Worm (Caenorhabditis elegans) whole organism, L3 larva: ENCODE data around the gene cebp-1.

ENCODE experiments used
- ZK546.5 ChIP-seq: sonication (generic microtip); optimal IDR thresholded peaks from 2 replicates; lab custom pipeline; 2017; ENCODE audit warnings: missing biosample characterization, missing genetic modification characterization
- aly-2 ChIP-seq: fragments of 150-350 bp; optimal IDR thresholded peaks from 2 replicates; lab custom pipeline; 2014; ENCODE audit warnings: missing biosample characterization, missing genetic modification characterization
- ama-1 ChIP-seq: fragments of 150-350 bp; optimal IDR thresholded peaks from 2 replicates; lab custom pipeline; 2018
- ceh-28 ChIP-seq: fragments of 150-350 bp; optimal IDR thresholded peaks from 2 replicates; lab custom pipeline; 2014; ENCODE audit warnings: missing biosample characterization, missing genetic modification reagents, missing genetic modification characterization
- ceh-9 ChIP-seq: sonication (generic microtip); optimal IDR thresholded peaks from 2 replicates; lab custom pipeline; 2018; ENCODE audit warnings: missing biosample characterization, missing genetic modification characterization
- egl-5 ChIP-seq: fragments of 150-350 bp; optimal IDR thresholded peaks from 2 replicates; lab custom pipeline; 2017; ENCODE audit warnings: missing biosample characterization, missing genetic modification reagents, missing genetic modification characterization, inconsistent platforms
- elt-2 ChIP-seq: sonication (generic microtip); optimal IDR thresholded peaks from 2 replicates; lab custom pipeline; 2016; ENCODE audit warnings: missing genetic modification reagents, mild to moderate bottlenecking, missing genetic modification characterization, missing compliant biosample characterization
- elt-3 ChIP-seq, 3 experiments: fragments of 150-350 bp in 1 of 3; sonication (generic microtip) in 2 of 3; optimal IDR thresholded peaks; 2 replicates in 2 of 3; 4 replicates in 1 of 3; lab custom pipeline; 2014 to 2017; ENCODE audit warnings: missing biosample characterization in 3 of 3, missing genetic modification characterization in 3 of 3
- fkh-10 ChIP-seq: sonication (generic microtip); optimal IDR thresholded peaks from 2 replicates; lab custom pipeline; 2017; ENCODE audit warnings: missing biosample characterization, missing genetic modification reagents, missing genetic modification characterization
- hmg-11 ChIP-seq: sonication (generic microtip); optimal IDR thresholded peaks from 2 replicates; lab custom pipeline; 2016; ENCODE audit warnings: missing genetic modification characterization, missing compliant biosample characterization
- lin-39 ChIP-seq: fragments of 150-350 bp; optimal IDR thresholded peaks from 2 replicates; lab custom pipeline; 2018; ENCODE audit warnings: missing biosample characterization, missing genetic modification reagents, missing genetic modification characterization
- mdl-1 ChIP-seq: fragments of 150-350 bp; optimal IDR thresholded peaks from 2 replicates; lab custom pipeline; 2014; ENCODE audit warnings: missing biosample characterization, missing genetic modification characterization
- mml-1 ChIP-seq: fragments of 150-350 bp; sonication (generic microtip); optimal IDR thresholded peaks from 3 replicates; lab custom pipeline; 2014; ENCODE audit warnings: missing biosample characterization, missing genetic modification characterization
- nfya-1 ChIP-seq: sonication (generic microtip); optimal IDR thresholded peaks from 2 replicates; lab custom pipeline; 2017; ENCODE audit warnings: missing genetic modification characterization, mild to moderate bottlenecking, missing compliant biosample characterization, antibody characterized with exemption, moderate library complexity; ENCODE audit not compliant: insufficient read depth
- nhr-23 ChIP-seq: fragments of 150-350 bp; optimal IDR thresholded peaks from 2 replicates; lab custom pipeline; 2014; ENCODE audit warnings: missing biosample characterization, missing genetic modification reagents, missing genetic modification characterization
- nhr-237 ChIP-seq: fragments of 150-350 bp; optimal IDR thresholded peaks from 2 replicates; lab custom pipeline; 2014; ENCODE audit warnings: missing biosample characterization, missing genetic modification characterization
- nhr-25 ChIP-seq: sonication (generic microtip); optimal IDR thresholded peaks from 2 replicates; lab custom pipeline; 2017; ENCODE audit warnings: missing biosample characterization, missing genetic modification characterization
- nhr-28 ChIP-seq: fragments of 150-350 bp; optimal IDR thresholded peaks from 2 replicates; lab custom pipeline; 2014; ENCODE audit warnings: missing biosample characterization, missing genetic modification characterization
- nhr-43 ChIP-seq: sonication (generic microtip); optimal IDR thresholded peaks from 2 replicates; lab custom pipeline; 2016; ENCODE audit warnings: mild to moderate bottlenecking, missing genetic modification characterization, missing compliant biosample characterization; ENCODE audit not compliant: poor library complexity, severe bottlenecking
- nhr-67 ChIP-seq: fragments of 150-350 bp; optimal IDR thresholded peaks from 2 replicates; lab custom pipeline; 2014; ENCODE audit warnings: missing biosample characterization, missing genetic modification characterization
- nhr-76 ChIP-seq: fragments of 150-350 bp; sonication (generic microtip); optimal IDR thresholded peaks from 5 replicates; lab custom pipeline; 2014; ENCODE audit warnings: missing biosample characterization, missing genetic modification characterization
- pha-4 ChIP-seq: fragments of 150-350 bp; optimal IDR thresholded peaks from 2 replicates; lab custom pipeline; 2014; ENCODE audit warnings: missing biosample characterization, missing genetic modification reagents, missing genetic modification characterization
- pqm-1 ChIP-seq: fragments of 150-350 bp; optimal IDR thresholded peaks from 2 replicates; lab custom pipeline; 2017; ENCODE audit warnings: missing biosample characterization, missing genetic modification characterization, inconsistent platforms
- skn-1 ChIP-seq: fragments of 150-350 bp; optimal IDR thresholded peaks from 2 replicates; lab custom pipeline; 2014; ENCODE audit warnings: missing biosample characterization, missing genetic modification characterization
- snpc-4 ChIP-seq: fragments of 150-350 bp; optimal IDR thresholded peaks from 2 replicates; lab custom pipeline; 2014; ENCODE audit warnings: missing biosample characterization, missing genetic modification characterization
- tbx-2 ChIP-seq: sonication (generic microtip); optimal IDR thresholded peaks from 2 replicates; lab custom pipeline; 2016; ENCODE audit warnings: mild to moderate bottlenecking, missing genetic modification characterization, missing compliant biosample characterization
- unc-62 ChIP-seq: fragments of 150-350 bp; sonication (generic microtip); optimal IDR thresholded peaks from 4 replicates; lab custom pipeline; 2014; ENCODE audit warnings: missing biosample characterization, missing genetic modification reagents, missing genetic modification characterization
- ztf-11 ChIP-seq: fragments of 150-350 bp; optimal IDR thresholded peaks from 2 replicates; lab custom pipeline; 2014; ENCODE audit warnings: missing biosample characterization, missing genetic modification characterization

The cebp-1 gene

DNA sequence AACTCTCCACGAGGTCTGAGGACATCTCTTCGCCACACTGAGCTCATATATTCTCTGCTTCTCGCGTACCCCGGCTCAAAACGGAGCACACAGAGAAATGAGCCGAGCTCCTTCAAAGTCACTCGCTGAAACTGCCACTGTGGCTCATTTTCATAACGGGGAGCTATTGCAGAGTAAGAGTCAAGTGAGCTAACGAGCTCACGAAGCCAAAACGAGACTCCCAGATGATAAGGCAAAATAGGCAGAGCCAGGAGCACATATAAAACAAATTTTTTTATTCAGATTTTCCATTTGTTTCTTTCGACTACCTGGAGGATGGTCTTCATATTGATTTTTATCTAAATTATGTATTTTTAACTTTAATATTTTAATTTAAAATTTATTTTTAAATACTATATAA is 29.2 kb downstream of the cebp-1 start, which contains the start of gene F19G12.3:
Gene F19G12.3, plus strand, starts transcription at position 301 of the 400 bp plus-strand sequence.
- TF ChIP-seq fkh-10 (GFP tag; lab: Kevin White, UChicago) (no peak), skn-1 (tag; lab: Kevin White, UChicago) (no peak), egl-5 (tag; lab: Kevin White, UChicago) (no peak), lin-39 (tag; lab: Kevin White, UChicago) (no peak), elt-3 (tag; optimal IDR thresholded peaks at IDR 0.05; lab: Kevin White, UChicago) (no peak), hmg-11 (no peak)

DNA sequence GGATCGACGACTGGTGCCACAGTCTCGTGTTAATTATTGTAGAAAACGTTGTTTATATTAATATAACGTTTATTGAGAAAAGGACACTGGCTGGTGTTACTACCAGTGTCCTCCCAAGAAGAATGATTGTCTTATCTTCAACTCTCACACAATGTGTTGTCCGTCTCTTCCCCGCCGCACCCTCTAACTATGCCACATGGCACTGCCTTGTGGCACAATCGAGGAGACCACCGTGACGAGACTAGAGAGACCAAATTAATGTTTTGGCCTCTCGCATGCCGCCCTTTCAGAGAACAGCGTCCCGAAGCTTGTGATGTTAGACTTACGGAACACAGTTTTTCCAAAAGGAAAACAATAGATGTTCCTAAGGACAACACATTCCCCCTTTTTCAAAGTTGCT is 31.4 kb downstream of the cebp-1 start:
- TF ChIP-seq elt-2 (tag; lab: Kevin White, UChicago), result peak; percentile 48

DNA sequence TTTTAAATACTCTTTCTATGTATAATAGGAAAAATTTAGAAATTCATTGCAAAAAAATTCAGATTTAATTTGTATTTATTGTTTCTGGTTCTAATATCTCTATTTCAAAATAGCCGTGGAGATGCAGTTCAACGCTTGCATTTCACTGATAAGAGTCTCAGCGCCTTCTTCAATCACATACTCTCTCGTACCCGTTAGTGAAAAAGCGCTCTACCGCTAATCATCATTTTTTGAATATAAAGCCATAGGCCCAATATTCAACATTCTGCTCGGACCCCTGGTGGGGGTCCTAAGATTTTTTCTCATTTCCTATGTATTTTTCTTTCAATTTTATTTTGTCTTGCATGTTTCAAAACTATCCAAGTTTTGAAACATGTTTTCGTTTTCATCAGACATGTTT is 33.1 kb downstream of the cebp-1 start:
- TF ChIP-seq nhr-25 (tag; lab: Kevin White, UChicago) (no peak), ZK546.5 (tag; lab: Kevin White, UChicago) (no peak), skn-1 (tag; lab: Kevin White, UChicago) (peak; percentile 97), ama-1 (no peak), elt-2 (tag; lab: Kevin White, UChicago) (peak; percentile 40), snpc-4 (tag; lab: Kevin White, UChicago) (peak; percentile 10)

DNA sequence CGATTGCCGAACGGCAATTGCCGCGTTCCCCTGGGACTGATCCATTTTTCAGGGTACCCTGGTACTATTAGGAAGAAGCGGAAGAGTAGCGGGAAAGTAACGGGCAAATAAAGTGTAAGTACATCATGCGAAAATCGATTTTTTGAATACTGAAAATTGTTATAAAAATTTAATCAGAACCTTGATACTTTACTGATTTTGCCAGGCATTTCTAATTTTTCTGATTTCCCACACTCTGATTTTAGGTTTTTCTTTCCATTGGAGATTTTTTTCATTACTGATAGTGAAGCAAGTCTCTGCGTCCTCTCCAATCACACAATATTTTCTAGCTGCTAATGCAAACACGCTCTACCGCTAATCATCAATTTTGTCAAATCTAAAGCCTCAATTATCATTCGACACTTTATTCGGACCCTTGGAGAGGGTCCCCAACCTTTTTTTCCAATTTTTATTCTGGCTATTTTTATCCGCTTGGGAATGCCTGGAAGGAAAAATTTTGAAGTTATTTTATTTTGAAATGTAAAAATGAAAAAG is 34.4 kb downstream of the cebp-1 start, which contains the start of gene F19G12.9:
Gene F19G12.9, plus strand, starts transcription at position 51 of the 534 bp plus-strand sequence.
- TF ChIP-seq nhr-76, result no peak
- TF ChIP-seq nhr-67 (tag; lab: Kevin White, UChicago), result no peak
- no peak for TF ChIP-seq snpc-4 (tag; lab: Kevin White, UChicago)
- peak; percentile 14 for TF ChIP-seq pha-4 (tag; lab: Kevin White, UChicago)
- TF ChIP-seq elt-2 (tag; lab: Kevin White, UChicago), result peak; percentile 43
- TF ChIP-seq nhr-237 (tag; lab: Kevin White, UChicago), result no peak
- TF ChIP-seq skn-1 (tag; lab: Kevin White, UChicago), result peak; percentile 92

DNA sequence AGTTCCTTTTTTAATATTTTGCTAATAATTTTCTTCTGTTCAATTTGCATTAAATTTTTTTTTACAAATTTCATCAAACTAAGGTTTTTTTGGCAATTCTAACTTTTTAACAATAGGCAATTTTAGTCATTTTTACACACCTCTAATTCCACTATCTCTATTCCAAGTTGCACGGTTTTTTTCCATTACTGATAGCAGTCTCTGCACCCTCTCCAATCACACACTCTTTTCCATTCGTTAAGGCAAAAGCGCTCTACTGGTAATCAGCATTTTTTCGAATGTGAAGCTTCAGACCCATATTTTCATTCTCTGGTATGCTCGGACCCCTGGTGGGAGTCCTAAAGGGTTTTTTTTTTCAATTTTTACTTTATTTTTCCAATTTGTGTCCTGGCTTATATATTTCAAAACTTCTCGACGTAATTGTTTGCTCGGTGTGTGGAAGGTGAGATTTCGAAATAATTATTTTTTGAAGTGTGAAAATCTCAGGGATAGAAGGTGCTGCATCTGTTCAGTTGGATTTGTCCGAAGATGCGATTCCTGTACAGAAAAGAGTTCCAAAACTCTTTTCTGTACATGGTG is 36.8 kb downstream of the cebp-1 start, which contains the start of the genes F19G12.4 and F19G12.8:
Gene F19G12.4, plus strand, starts transcription at position 529 of the 579 bp plus-strand sequence.
Gene F19G12.8, plus strand, starts transcription at position 545 of the 579 bp plus-strand sequence.
- TF ChIP-seq nhr-28 (no peak), nhr-43 (tag; lab: Kevin White, UChicago) (no peak), elt-2 (tag; lab: Kevin White, UChicago) (peak; percentile 62), nhr-76 (no peak), pqm-1 (tag; lab: Kevin White, UChicago) (peak; percentile 38), skn-1 (tag; lab: Kevin White, UChicago) (peak; percentile 54)

DNA sequence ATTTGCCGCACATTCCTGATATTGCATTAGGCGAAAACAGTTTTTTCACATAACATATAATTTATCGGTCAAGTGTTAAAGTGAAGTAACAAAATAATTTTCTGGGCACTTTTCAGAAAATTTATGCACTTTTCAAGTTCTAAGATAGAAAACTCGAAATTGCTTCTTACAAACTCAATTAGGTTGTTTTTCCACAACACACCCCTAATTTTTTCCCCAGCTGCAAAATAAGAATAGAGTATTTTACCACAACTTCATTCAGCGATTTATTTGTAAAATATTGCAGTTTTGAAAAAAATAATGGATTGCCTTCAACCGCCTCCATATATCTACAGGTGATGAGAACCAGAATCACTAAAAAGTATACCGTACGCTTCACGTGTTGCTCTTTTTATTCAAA is 40.8 kb downstream of the cebp-1 start, which contains the start of gene srh-19:
Gene srh-19, plus strand, starts transcription at position 301 of the 400 bp plus-strand sequence.
- TF ChIP-seq nhr-237 (tag; lab: Kevin White, UChicago) (no peak), elt-3 (tag; optimal IDR thresholded peaks at IDR 0.05; lab: Kevin White, UChicago) (no peak), nhr-28 (no peak), mdl-1 (tag; lab: Kevin White, UChicago) (no peak), unc-62 (GFP tag; lab: Kevin White, UChicago) (no peak), nfya-1 (tag; lab: Kevin White, UChicago) (no peak)

DNA sequence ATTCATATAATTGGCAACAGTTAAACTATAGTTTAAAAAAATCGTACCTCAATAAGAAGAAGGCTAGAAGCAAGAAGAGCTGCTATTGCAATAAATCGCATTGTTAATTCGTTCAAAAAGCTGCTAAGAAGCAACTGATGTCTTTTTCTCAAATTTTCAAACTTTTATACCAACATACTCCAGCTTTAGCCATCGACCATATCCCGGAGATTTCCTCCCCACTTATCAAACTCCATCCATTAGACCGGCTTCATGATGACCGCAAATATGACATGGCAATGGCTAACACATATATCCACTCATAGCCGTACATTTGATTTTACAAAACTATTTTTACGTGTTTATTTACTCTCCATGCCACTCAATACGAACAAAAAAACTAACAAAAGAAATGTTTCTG is 43.1 kb downstream of the cebp-1 start, which contains the start of gene abu-2:
Gene abu-2, minus strand, starts transcription at position 101 of the 400 bp plus-strand sequence.
- TF ChIP-seq pha-4 (tag; lab: Kevin White, UChicago) (no peak), ceh-28 (tag; lab: Kevin White, UChicago) (no peak), nhr-237 (tag; lab: Kevin White, UChicago) (no peak), nhr-23 (no peak), ztf-11 (tag; lab: Kevin White, UChicago) (no peak), nhr-67 (tag; lab: Kevin White, UChicago) (no peak), nhr-43 (tag; lab: Kevin White, UChicago) (no peak), skn-1 (tag; lab: Kevin White, UChicago) (no peak), ceh-9 (tag; lab: Kevin White, UChicago) (no peak), aly-2 (tag; lab: Kevin White, UChicago) (no peak), mml-1 (no peak), elt-2 (tag; lab: Kevin White, UChicago) (no peak), lin-39 (tag; lab: Kevin White, UChicago) (no peak), tbx-2 (tag; lab: Kevin White, UChicago) (no peak), snpc-4 (tag; lab: Kevin White, UChicago) (no peak), unc-62 (GFP tag; lab: Kevin White, UChicago) (no peak)
